Worm (Caenorhabditis elegans): ENCODE results near the gene wdr-60.

- TF ChIP-seq him-1 (tag; optimal IDR thresholded peaks at IDR 0.05) (no peak), W03F9.2 (tag; optimal IDR thresholded peaks at IDR 0.05) (no peak), dao-5 (tag; optimal IDR thresholded peaks at IDR 0.05) (no peak)
Measured at ce11 chrIII:5030629-5031028, 43.6 kb downstream of the wdr-60 start, which contains the start of gene klp-6.

Measured in whole organism, L4/young adult.